Fruit fly (Drosophila melanogaster): Measurements from ENCODE around the gene CG18269.
A peak's percentile ranks its signal among the peaks of the same experiment; 100 is the strongest.

CG18269 gene

DNA sequence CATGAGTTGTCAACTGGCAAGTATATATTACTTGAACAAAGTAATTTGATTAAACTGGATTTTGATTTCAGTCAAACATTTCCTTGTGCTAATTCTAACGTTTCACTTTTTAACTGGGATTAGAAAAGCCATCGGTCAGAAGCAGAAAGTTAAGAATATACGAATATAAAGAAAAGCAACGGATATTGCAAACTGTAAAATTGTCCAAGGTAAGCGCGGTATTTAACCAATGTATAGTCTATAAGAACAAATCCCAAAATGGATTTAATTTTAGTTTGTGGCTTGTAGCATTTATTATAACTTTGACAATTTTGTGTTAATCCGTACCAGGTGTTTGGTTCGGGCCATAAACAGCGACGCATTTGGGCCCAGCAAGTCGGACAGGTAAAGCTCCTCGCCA, at the start of gene CG18269:
Gene CG18269, plus strand, starts transcription at position 301 of the 400 bp plus-strand sequence.
- no peak for TF ChIP-seq CG17801 (GFP tag; optimal IDR thresholded peaks at IDR 0.05; ENCODE audit: partially characterized antibody)

DNA sequence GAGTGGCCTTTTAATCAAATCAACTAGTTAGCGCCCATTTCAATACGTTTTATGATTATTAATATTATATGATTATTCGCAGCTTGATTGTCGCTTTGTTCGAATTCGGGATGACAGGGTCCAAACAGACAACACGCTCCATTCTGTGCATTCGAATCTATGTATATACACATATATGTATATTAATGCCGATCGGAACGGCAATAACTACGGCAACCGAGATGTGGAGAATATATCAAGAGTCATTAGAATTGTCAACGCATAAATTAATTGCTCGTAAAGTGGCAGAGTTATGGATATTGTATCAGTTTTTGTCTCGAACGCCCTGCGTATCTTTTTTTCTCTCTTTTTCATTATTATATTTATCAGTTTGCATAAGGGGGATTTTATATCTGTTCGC, 48.8 kb upstream of the CG18269 start:
- TF ChIP-seq CG17801 (GFP tag; optimal IDR thresholded peaks at IDR 0.05; ENCODE audit: partially characterized antibody), result no peak

DNA sequence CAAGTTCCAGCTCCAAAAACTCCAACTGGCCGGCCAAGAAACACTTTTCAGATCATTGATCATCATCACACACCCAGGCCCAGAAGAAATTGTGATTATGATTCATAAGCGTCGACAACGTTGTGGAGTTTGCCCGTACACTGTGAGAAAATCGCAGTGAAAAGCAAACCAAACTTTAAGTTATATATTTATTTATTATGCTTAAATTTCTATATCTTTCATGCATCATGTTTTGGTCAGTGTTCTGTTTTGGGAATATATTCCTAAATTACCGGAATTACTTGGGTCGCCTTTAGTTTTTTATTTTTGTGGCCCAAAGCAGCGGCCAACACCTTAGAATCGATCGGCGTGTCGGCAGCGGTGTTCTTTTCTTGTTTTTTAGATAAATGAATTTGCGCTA, 46.5 kb upstream of the CG18269 start:
- no peak for TF ChIP-seq CG17801 (GFP tag; optimal IDR thresholded peaks at IDR 0.05; ENCODE audit: partially characterized antibody)

DNA sequence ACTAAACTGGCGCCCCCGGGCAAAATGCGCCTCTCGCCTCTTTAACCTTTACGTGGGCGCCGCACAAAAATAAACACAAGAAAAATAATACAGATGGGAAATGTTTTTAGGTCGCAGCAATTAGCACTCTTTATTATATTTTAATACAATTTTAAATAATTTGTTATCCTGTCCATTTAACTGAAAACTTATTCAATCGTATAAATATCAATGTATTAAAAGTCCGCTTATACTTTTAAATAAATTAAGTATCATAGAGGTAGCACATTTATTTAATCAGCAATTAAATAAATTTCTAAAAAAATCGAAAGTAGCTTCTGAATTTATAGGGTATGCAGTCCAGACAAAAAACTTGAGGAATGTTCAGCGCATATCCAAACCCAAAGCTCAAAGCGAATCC, 44.6 kb upstream of the CG18269 start:
- TF ChIP-seq CG17801 (GFP tag; optimal IDR thresholded peaks at IDR 0.05; ENCODE audit: partially characterized antibody), result no peak

DNA sequence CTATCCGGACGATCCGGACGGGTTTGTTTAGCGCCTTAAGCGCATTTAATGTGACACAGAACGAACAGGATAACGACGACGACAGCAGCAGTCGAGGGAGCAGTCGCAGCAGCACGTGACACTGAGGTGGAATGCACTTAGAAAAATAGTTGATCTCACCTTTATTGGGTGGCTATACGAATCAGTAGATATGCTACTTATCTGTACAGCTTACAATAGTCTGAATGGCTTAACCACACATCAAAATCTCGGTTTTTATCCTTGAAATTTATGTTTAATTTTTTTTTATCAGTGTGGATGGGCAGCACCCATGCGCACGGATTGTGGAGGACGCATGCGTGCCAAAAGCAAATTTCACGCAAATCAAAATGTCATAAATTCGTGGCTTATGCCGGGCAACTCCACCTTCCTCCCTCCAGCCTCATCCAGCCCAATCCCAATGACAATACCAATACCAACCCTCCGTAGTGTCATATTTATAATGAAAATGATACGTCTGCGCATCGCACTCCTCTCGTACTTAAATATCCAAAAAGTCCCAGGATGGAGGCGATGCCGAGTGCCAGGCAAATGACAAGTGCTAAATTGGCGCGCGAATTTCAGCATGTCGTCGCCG, 43.7 kb upstream of the CG18269 start:
- TF ChIP-seq CG17801 (GFP tag; optimal IDR thresholded peaks at IDR 0.05; ENCODE audit: partially characterized antibody), result no peak

DNA sequence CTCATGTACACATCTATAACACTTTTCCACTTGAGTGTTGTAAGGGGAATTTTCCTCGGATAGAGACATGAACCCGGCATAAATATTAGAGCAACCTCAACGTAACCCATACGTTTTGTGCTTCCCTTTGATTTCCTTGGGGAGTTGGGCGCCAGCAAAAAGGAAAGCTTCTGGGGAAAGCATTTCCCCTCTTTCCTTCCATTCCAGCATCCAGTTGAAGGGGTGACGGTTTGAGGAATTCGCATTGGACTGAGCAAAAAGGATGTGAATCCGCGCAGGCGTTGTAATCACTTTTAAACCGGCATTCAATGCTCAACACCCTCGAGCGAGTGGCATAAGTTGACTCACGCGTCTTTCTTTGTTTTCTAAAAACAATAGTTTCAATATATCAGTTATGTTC, 36.7 kb upstream of the CG18269 start:
- no peak for TF ChIP-seq CG17801 (GFP tag; optimal IDR thresholded peaks at IDR 0.05; ENCODE audit: partially characterized antibody)

DNA sequence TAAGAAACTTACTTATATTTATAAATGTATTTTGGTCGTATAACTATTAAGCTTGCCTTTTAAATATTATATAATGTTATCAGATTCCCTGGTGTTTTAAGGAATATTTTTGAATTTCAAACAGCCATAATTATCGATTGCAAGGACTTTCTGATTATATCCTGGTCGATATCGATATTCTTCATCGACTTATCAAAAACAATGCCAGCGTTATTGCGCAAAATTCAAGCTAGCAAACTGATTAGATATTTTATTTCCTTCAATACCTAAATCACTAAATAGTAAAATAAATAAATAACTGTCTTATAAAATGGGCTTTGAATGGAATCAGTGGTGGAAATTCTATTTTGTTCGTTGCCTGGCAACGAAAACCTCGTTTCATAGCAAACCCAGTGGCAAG, 34.2 kb upstream of the CG18269 start, which contains the start of gene CG14020:
Gene CG14020, plus strand, starts transcription at position 345 of the 400 bp plus-strand sequence.
- no peak for TF ChIP-seq CG17801 (GFP tag; optimal IDR thresholded peaks at IDR 0.05; ENCODE audit: partially characterized antibody)

DNA sequence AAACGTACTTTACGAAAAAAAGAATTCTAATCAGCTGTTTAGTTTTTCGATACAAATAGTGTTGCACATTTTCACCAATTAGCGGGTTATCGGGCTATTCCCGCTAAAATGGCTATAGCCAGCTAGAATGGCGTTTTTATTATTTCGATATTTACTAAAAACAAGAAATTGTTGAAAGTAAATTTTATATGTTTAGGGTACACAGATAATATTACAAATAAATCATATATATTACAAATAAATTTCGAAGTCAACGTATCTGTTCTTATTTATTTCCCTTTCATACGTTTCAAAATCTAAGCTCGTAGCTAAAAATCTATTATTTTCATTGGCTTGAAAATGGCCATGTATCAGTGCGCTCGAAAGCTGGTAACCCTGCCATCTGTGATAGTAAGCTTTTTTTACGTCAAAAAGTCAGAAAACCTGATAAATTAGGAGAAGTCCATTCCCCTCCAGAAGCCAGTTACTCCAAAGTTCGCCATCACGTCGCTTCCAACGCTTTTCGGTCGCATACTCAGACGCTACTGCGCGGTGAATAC, 31.7 kb upstream of the CG18269 start, which contains the start of the genes CG7382 and cl:
Gene CG7382, minus strand, starts transcription at position 51 of the 539 bp plus-strand sequence.
Gene cl, plus strand, starts transcription at position 290 of the 539 bp plus-strand sequence.
- TF ChIP-seq CG17801 (GFP tag; optimal IDR thresholded peaks at IDR 0.05; ENCODE audit: partially characterized antibody), result no peak

DNA sequence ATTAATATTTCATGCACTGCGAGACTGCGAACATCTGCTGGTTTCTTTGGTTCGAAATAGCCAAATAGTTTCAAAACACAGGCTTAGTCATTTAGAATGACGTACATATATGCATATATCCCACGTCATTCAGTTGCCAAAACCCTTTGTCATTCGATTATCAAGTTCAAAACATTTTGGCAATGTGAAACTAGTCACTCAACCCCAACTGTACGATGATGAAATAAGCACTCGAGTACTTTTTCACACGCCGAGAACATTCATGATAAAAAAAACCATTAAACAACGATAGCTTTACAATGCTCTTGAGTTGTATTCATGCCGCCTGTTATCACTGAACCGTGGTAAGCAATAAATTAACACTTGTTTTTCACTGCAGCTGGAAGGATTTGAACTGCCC, 30.9 kb upstream of the CG18269 start:
- no peak for TF ChIP-seq CG17801 (GFP tag; optimal IDR thresholded peaks at IDR 0.05; ENCODE audit: partially characterized antibody)

DNA sequence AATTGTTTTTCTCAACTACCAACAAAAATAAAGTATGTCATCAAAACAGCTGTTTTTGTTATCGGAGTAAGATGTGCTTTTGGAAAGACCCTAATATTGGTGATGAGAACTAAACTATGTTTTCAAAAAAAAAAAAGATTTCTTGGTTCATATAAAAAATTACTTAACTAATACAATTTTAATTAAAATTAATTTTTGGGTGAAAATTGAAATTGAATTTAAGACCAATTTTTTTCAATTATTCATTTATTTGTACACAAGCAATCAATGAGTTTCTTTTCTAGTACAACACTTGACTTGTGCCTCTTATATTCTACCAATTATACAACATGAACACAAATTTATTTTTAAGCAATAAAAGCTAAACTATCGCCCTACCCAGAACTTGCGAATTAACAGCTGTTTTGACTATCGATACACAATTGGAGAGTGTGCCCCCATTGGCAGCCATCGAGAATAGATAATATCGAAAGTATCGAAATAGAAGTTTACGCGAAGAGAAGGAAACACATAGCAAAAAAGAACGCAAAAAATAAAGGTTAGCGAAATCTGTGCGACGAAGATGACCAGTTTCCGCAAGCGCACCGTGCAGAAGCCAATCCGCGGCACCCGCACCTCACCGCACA, 27.7 kb upstream of the CG18269 start, which contains the start of the genes Vps52 and Elp4:
Gene Vps52, minus strand, starts transcription at position 51 of the 626 bp plus-strand sequence.
Gene Elp4, plus strand, starts transcription at position 292 of the 626 bp plus-strand sequence.
- TF ChIP-seq CG17801 (GFP tag; optimal IDR thresholded peaks at IDR 0.05; ENCODE audit: partially characterized antibody), result peak; percentile 51

DNA sequence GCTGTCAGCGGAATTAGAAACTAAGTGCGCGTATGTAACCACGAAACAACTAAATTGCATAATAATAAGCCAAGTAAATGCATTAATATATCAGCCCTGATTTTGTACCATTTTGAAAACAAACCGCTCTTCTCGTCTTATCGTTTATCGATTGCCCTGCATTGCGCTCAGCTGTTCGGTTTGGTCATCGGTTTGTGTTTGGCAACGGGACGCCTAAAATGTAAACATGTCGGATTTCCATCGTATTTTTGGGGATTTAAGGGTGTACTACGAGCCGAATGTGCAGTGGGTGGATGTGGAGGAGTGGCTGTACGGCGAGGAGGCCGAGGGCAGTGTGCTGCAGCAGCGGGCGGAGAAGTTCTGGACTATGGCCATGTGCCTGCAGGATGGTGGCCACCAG, 25.9 kb upstream of the CG18269 start, which contains the start of gene Cap-D3:
Gene Cap-D3, plus strand, starts transcription at position 183 of the 400 bp plus-strand sequence.
- TF ChIP-seq CG17801 (GFP tag; optimal IDR thresholded peaks at IDR 0.05; ENCODE audit: partially characterized antibody), result no peak

DNA sequence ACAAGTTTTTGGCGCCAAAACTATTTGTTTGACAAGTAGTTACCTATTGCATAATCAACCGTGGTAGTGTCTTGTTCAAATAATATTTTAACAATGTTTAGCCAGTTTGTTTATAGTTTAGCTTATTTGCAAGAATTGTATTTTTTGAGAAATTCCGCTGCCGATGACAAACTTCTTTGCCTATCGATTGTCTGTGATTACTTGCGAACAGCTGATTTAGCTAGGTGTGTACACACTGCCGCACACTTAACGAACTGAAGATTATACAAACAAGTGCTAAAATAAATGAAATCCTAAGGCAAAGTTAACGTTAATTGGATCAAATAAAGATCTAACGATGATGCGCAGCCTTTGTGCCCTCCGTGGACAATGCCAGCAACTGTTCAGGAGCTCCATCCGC, 24.9 kb upstream of the CG18269 start, which contains the start of gene Cox11:
Gene Cox11, plus strand, starts transcription at position 220 of the 400 bp plus-strand sequence.
- no peak for TF ChIP-seq CG17801 (GFP tag; optimal IDR thresholded peaks at IDR 0.05; ENCODE audit: partially characterized antibody)

DNA sequence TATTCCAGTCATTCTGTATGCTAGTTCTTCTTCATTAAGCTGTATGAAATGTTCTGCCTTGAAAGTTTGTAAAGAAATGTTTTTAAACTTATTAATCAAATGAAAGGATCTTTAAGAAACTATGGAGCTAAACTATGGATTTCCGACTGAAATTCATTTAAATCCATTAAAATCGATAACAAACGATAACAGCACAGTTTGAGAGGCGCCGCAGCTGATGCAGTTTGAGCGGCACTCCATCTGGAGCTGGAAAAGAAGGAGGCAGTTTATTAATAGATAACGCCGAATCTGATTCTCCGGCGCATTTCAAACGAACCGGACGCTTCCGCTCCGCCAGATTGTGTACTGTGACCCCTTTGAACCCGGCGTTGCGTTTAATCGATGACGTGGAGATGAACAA, 23.8 kb upstream of the CG18269 start, which contains the start of gene CG31915:
Gene CG31915, plus strand, starts transcription at position 263 of the 400 bp plus-strand sequence.
- no peak for TF ChIP-seq CG17801 (GFP tag; optimal IDR thresholded peaks at IDR 0.05; ENCODE audit: partially characterized antibody)

DNA sequence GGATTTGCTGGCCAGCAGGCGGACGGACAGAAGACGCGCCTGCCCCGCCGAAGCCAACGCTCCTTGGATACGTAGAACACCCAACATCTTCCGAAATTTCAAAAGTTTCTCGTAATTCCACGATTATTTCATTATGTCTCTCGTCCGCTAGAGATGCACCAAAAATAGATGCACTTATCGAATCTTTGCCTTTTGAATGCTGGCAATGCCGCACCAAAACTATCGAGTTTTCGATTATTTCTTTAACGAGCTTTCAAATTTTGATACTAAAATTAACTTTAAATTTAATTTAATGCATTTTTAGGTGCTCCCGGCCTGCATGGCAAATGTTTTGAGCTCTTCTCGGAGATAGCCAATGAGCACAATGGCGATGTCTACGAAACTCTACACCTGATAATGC, 19.6 kb upstream of the CG18269 start, which contains the start of gene Coq6:
Gene Coq6, minus strand, starts transcription at position 163 of the 400 bp plus-strand sequence.
- no peak for TF ChIP-seq CG17801 (GFP tag; optimal IDR thresholded peaks at IDR 0.05; ENCODE audit: partially characterized antibody)

DNA sequence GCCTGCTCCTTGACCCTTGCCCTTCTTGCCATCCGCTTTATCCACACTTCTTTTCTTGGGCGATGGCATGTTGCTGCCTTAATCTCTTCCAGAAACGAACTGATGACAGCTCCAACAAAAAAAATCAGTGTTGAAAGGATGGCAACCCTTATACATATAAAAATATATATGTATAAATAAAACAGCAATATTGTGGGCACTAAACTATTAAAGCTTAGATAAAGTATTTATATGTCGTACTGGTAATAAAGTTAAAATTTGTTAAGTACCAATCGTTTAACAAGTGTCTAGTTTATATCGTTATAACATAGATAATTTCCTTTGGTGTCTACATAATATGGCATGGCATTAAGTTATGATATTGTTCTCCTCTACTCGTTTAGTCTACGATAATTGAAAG, 15.0 kb upstream of the CG18269 start, which contains the start of gene tomb:
Gene tomb, minus strand, starts transcription at position 101 of the 400 bp plus-strand sequence.
- TF ChIP-seq CG17801 (GFP tag; optimal IDR thresholded peaks at IDR 0.05; ENCODE audit: partially characterized antibody), result no peak
